Fruit fly (Drosophila melanogaster) whole organism, embryonic: ENCODE data around the gene CG5969.

Source experiments
- Bteb2 ChIP-seq: fragments of 200-800 bp; sonication (Bioruptor generic); optimal IDR thresholded peaks from 2 replicates; lab custom pipeline; 2016; ENCODE audit warnings: missing biosample characterization, missing genetic modification characterization
- CG10431 ChIP-seq: fragments of 200-800 bp; sonication (Bioruptor generic); optimal IDR thresholded peaks from 3 replicates; lab custom pipeline; 2018; ENCODE audit warnings: missing biosample characterization, mild to moderate bottlenecking, missing genetic modification characterization
- CG10654 ChIP-seq: fragments of 200-800 bp; sonication (Bioruptor generic); optimal IDR thresholded peaks from 2 replicates; lab custom pipeline; 2016; ENCODE audit warnings: missing biosample characterization, missing genetic modification characterization
- CG13424 ChIP-seq: fragments of 200-800 bp; sonication (Bioruptor generic); optimal IDR thresholded peaks from 2 replicates; lab custom pipeline; 2019; ENCODE audit warnings: missing biosample characterization, mild to moderate bottlenecking, missing genetic modification characterization, moderate library complexity
- CG14014 ChIP-seq: fragments of 200-800 bp; sonication (Bioruptor generic); IDR thresholded peaks from 2 replicates; pipeline ENCODE4 v1.3.6; 2022; ENCODE audit warnings: missing biosample characterization, missing genetic modification characterization
- CG14050 ChIP-seq: fragments of 200-800 bp; sonication (Bioruptor generic); IDR thresholded peaks from 3 replicates; pipeline ENCODE4 v1.3.6; 2022; ENCODE audit warnings: missing biosample characterization, missing genetic modification characterization
- CG16863 ChIP-seq: fragments of 200-800 bp; sonication (Bioruptor generic); optimal IDR thresholded peaks from 3 replicates; lab custom pipeline; 2016; ENCODE audit warnings: missing biosample characterization, missing genetic modification characterization
- CG17385 ChIP-seq: fragments of 200-800 bp; sonication (Bioruptor generic); optimal IDR thresholded peaks from 3 replicates; lab custom pipeline; 2018; ENCODE audit warnings: missing biosample characterization, mild to moderate bottlenecking, missing genetic modification characterization
- CG1832 ChIP-seq: fragments of 200-800 bp; sonication (Bioruptor generic); optimal IDR thresholded peaks from 2 replicates; lab custom pipeline; 2017; ENCODE audit warnings: missing biosample characterization, mild to moderate bottlenecking, missing genetic modification characterization, inconsistent platforms
- CG2678 ChIP-seq: fragments of 200-800 bp; sonication (Bioruptor generic); optimal IDR thresholded peaks from 3 replicates; lab custom pipeline; 2019; ENCODE audit warnings: missing biosample characterization, mild to moderate bottlenecking, missing genetic modification characterization, moderate library complexity
- CG3065 ChIP-seq: fragments of 200-800 bp; sonication (Bioruptor generic); optimal IDR thresholded peaks from 2 replicates; lab custom pipeline; 2016; ENCODE audit warnings: missing biosample characterization, missing genetic modification characterization
- CG31224 ChIP-seq: fragments of 200-800 bp; sonication (Bioruptor generic); IDR thresholded peaks from 2 replicates; pipeline ENCODE4 v1.3.6; 2022; ENCODE audit warnings: missing biosample characterization, missing genetic modification characterization
- CG6272 ChIP-seq: fragments of 200-800 bp; sonication (Bioruptor generic); IDR thresholded peaks from 2 replicates; pipeline ENCODE4 v1.3.6; 2022; ENCODE audit warnings: missing biosample characterization, missing genetic modification characterization
- CG8765 ChIP-seq: fragments of 200-800 bp; sonication (Bioruptor generic); IDR thresholded peaks from 2 replicates; pipeline ENCODE4 v1.3.6; 2022; ENCODE audit warnings: missing biosample characterization, missing genetic modification characterization
- CG9437 ChIP-seq: fragments of 200-800 bp; sonication (Bioruptor generic); optimal IDR thresholded peaks from 2 replicates; lab custom pipeline; 2018; ENCODE audit warnings: missing biosample characterization, mild to moderate bottlenecking, missing genetic modification characterization
- Camta ChIP-seq: fragments of 200-800 bp; sonication (Bioruptor generic); optimal IDR thresholded peaks from 2 replicates; lab custom pipeline; 2016; ENCODE audit warnings: missing biosample characterization, missing genetic modification characterization
- CkIIα-i1 ChIP-seq: fragments of 200-800 bp; sonication (Bioruptor generic); IDR thresholded peaks from 2 replicates; pipeline ENCODE4 v1.3.6; 2022; ENCODE audit warnings: missing biosample characterization, missing genetic modification characterization
- Dbx ChIP-seq: fragments of 200-800 bp; sonication (Bioruptor generic); IDR thresholded peaks from 3 replicates; pipeline ENCODE4 v1.3.6; 2022; ENCODE audit warnings: missing biosample characterization, missing genetic modification characterization
- Deaf1 ChIP-seq: fragments of 200-800 bp; optimal IDR thresholded peaks from 3 replicates; lab custom pipeline; 2019; ENCODE audit warnings: missing biosample characterization, mild to moderate bottlenecking, missing genetic modification characterization, moderate library complexity
- Elba2 ChIP-seq: fragments of 200-800 bp; sonication (Bioruptor generic); optimal IDR thresholded peaks from 3 replicates; lab custom pipeline; 2016; ENCODE audit warnings: missing biosample characterization, missing genetic modification characterization
- H2.0 ChIP-seq: fragments of 200-800 bp; sonication (Bioruptor generic); IDR thresholded peaks from 2 replicates; pipeline ENCODE4 v1.3.6; 2022; ENCODE audit warnings: missing biosample characterization, missing genetic modification characterization
- Lim3 ChIP-seq: fragments of 200-800 bp; sonication (Bioruptor generic); IDR thresholded peaks from 2 replicates; pipeline ENCODE4 v1.3.6; 2022; ENCODE audit warnings: missing biosample characterization, missing genetic modification characterization
- MTF-1 ChIP-seq: fragments of 200-800 bp; sonication (Bioruptor generic); optimal IDR thresholded peaks from 2 replicates; lab custom pipeline; 2018; ENCODE audit warnings: missing biosample characterization, mild to moderate bottlenecking, missing genetic modification characterization, borderline replicate concordance
- Oaz ChIP-seq: fragments of 200-800 bp; sonication (Bioruptor generic); IDR thresholded peaks from 2 replicates; pipeline ENCODE4 v1.3.6; 2022; ENCODE audit warnings: missing biosample characterization, missing genetic modification characterization
- PHDP ChIP-seq: fragments of 200-800 bp; sonication (Bioruptor generic); optimal IDR thresholded peaks from 3 replicates; lab custom pipeline; 2018; ENCODE audit warnings: missing biosample characterization, mild to moderate bottlenecking, missing genetic modification characterization, moderate library complexity
- Six4 ChIP-seq: fragments of 200-800 bp; sonication (Bioruptor generic); optimal IDR thresholded peaks from 2 replicates; lab custom pipeline; 2016; ENCODE audit warnings: missing biosample characterization, missing genetic modification characterization
- TFAM ChIP-seq: fragments of 200-800 bp; sonication (Bioruptor generic); optimal IDR thresholded peaks from 2 replicates; lab custom pipeline; 2017; ENCODE audit warnings: missing biosample characterization, missing genetic modification characterization, inconsistent platforms
- amos ChIP-seq: fragments of 200-800 bp; sonication (Bioruptor generic); IDR thresholded peaks from 2 replicates; pipeline ENCODE4 v1.3.6; 2022; ENCODE audit warnings: missing biosample characterization, missing genetic modification characterization; ENCODE audit not compliant: partially characterized antibody
- ara ChIP-seq: fragments of 200-800 bp; sonication (Bioruptor generic); IDR thresholded peaks from 2 replicates; pipeline ENCODE4 v1.3.6; 2022; ENCODE audit warnings: missing biosample characterization, missing genetic modification characterization
- ato ChIP-seq: fragments of 200-800 bp; sonication (Bioruptor generic); IDR thresholded peaks from 2 replicates; pipeline ENCODE4 v1.3.6; 2022; ENCODE audit warnings: missing biosample characterization, missing genetic modification characterization; ENCODE audit not compliant: partially characterized antibody
- dan ChIP-seq: fragments of 200-800 bp; sonication (Bioruptor generic); IDR thresholded peaks from 2 replicates; pipeline ENCODE4 v1.3.6; 2022; ENCODE audit warnings: missing biosample characterization, missing genetic modification characterization
- dmrt11E ChIP-seq: fragments of 200-800 bp; sonication (Bioruptor generic); optimal IDR thresholded peaks from 3 replicates; lab custom pipeline; 2018; ENCODE audit warnings: missing biosample characterization, mild to moderate bottlenecking, missing genetic modification characterization, moderate library complexity
- dpn ChIP-seq, 2 experiments: fragments of 200-800 bp; sonication (Bioruptor generic); optimal IDR thresholded peaks; 3 replicates each; lab custom pipeline; 2016; ENCODE audit warnings: missing biosample characterization in 2 of 2, missing genetic modification characterization in 2 of 2
- fd3F ChIP-seq: fragments of 200-800 bp; sonication (Bioruptor generic); optimal IDR thresholded peaks from 2 replicates; lab custom pipeline; 2018; ENCODE audit warnings: missing biosample characterization, mild to moderate bottlenecking, missing genetic modification characterization, moderate library complexity
- gce ChIP-seq: fragments of 200-800 bp; sonication (Bioruptor generic); IDR thresholded peaks from 3 replicates; pipeline ENCODE4 v1.3.6; 2022; ENCODE audit warnings: missing biosample characterization, missing genetic modification characterization
- gem ChIP-seq: fragments of 200-800 bp; sonication (Bioruptor generic); optimal IDR thresholded peaks from 2 replicates; lab custom pipeline; 2019; ENCODE audit warnings: missing biosample characterization, mild to moderate bottlenecking, missing genetic modification characterization, moderate library complexity
- h ChIP-seq: fragments of >200 bp; optimal IDR thresholded peaks from 2 replicates; lab custom pipeline; 2017
- her ChIP-seq: fragments of 200-800 bp; sonication (Bioruptor generic); optimal IDR thresholded peaks from 2 replicates; lab custom pipeline; 2016; ENCODE audit warnings: missing biosample characterization, missing genetic modification characterization
- jigr1 ChIP-seq: fragments of 200-800 bp; sonication (Bioruptor generic); IDR thresholded peaks from 3 replicates; pipeline ENCODE4 v1.3.6; 2022; ENCODE audit warnings: missing biosample characterization, missing genetic modification characterization
- knrl ChIP-seq: fragments of 200-800 bp; sonication (Bioruptor generic); IDR thresholded peaks from 3 replicates; pipeline ENCODE4 v1.3.6; 2022; ENCODE audit warnings: missing biosample characterization, missing genetic modification characterization; ENCODE audit not compliant: partially characterized antibody
- mld ChIP-seq: fragments of 200-800 bp; sonication (Bioruptor generic); IDR thresholded peaks from 3 replicates; pipeline ENCODE4 v1.3.6; 2022; ENCODE audit warnings: missing biosample characterization, missing genetic modification characterization; ENCODE audit not compliant: partially characterized antibody
- odd ChIP-seq: fragments of 200-800 bp; sonication (Bioruptor generic); optimal IDR thresholded peaks from 2 replicates; lab custom pipeline; 2017; ENCODE audit warnings: missing biosample characterization, mild to moderate bottlenecking, missing genetic modification characterization
- sc ChIP-seq, 3 experiments: fragments of >200 bp in 2 of 3; fragments of 200-800 bp in 1 of 3; sonication (Bioruptor generic) in 1 of 3; optimal IDR thresholded peaks; 2 replicates in 2 of 3; 3 replicates in 1 of 3; lab custom pipeline; 2017; ENCODE audit warnings: mild to moderate bottlenecking in 1 of 3, missing biosample characterization in 1 of 3, missing genetic modification characterization in 1 of 3, missing genetic modification reagents in 1 of 3
- sima ChIP-seq: fragments of 200-800 bp; sonication (Bioruptor generic); optimal IDR thresholded peaks from 2 replicates; lab custom pipeline; 2016; ENCODE audit warnings: missing biosample characterization, missing genetic modification characterization
- slou ChIP-seq: fragments of 200-800 bp; sonication (Bioruptor generic); optimal IDR thresholded peaks from 3 replicates; lab custom pipeline; 2016; ENCODE audit warnings: missing biosample characterization, missing genetic modification characterization
- ssp ChIP-seq: fragments of 200-800 bp; sonication (Bioruptor generic); IDR thresholded peaks from 2 replicates; pipeline ENCODE4 v1.3.6; 2022; ENCODE audit warnings: missing biosample characterization, missing genetic modification characterization
- sug ChIP-seq: fragments of 200-800 bp; optimal IDR thresholded peaks from 2 replicates; lab custom pipeline; 2019; ENCODE audit warnings: missing biosample characterization, mild to moderate bottlenecking, missing genetic modification characterization, moderate library complexity
- tgo ChIP-seq: fragments of 200-800 bp; sonication (Bioruptor generic); IDR thresholded peaks from 3 replicates; pipeline ENCODE4 v1.3.6; 2022; ENCODE audit warnings: missing biosample characterization, missing genetic modification characterization
- tx ChIP-seq: fragments of 200-800 bp; sonication (Bioruptor generic); optimal IDR thresholded peaks from 2 replicates; lab custom pipeline; 2016; ENCODE audit warnings: missing biosample characterization, missing genetic modification characterization
- unpg ChIP-seq: fragments of 200-800 bp; sonication (Bioruptor generic); optimal IDR thresholded peaks from 3 replicates; lab custom pipeline; 2018; ENCODE audit warnings: missing biosample characterization, mild to moderate bottlenecking, missing genetic modification characterization, moderate library complexity
- zen2 ChIP-seq: fragments of 200-800 bp; sonication (Bioruptor generic); IDR thresholded peaks from 3 replicates; pipeline ENCODE4 v1.3.6; 2022; ENCODE audit warnings: missing biosample characterization, missing genetic modification characterization; ENCODE audit not compliant: partially characterized antibody

CG5969 gene

DNA sequence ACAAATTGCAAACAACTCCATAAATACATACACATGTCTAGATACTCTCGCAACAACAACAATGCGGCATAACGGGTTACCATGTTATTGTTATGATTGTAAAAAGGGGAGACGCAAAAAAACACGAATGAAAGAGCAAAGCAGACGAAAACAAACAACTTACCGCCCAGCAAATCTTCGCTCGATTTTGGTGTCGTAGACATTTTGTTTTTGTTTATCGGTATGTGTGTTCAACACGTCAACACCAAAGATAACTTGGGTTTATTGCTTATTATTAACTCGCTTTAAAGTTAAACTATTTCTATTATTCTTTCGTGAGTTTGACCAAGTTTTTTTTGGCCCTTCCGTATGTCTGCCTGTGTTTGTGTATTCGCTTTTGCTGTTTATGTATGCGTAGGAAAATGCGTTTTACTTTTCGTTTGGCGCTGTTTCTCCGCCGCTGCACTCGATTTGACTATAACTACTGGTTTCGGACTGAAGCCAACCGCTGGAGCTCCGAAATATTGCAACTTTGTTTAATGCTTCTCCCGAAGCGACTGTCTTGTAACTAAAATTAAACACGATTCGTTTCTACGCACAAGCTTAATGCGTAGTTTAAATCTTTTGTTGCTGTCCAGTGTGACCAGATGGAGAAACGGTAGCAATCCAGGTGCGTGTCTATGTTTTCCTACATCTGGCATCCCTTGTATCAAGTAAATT is 45.4 kb downstream of the CG5969 start, which contains the start of gene BNIP3 (continued):
- TF ChIP-seq H2.0 (no peak), h (no peak), tx (GFP tag; lab: Kevin White, UChicago) (no peak), CG31224 (no peak), dmrt11E (no peak), Camta (GFP tag; lab: Kevin White, UChicago) (no peak), Lim3 (GFP tag; lab: Robert Waterston, UW) (no peak), mld (GFP tag; lab: Robert Waterston, UW) (no peak), sc (optimal IDR thresholded peaks at IDR 0.05; lab: Kevin White, UChicago) (no peak), sc (GFP tag; optimal IDR thresholded peaks at IDR 0.05; lab: Kevin White, UChicago) (no peak), CG3065 (GFP tag; lab: Kevin White, UChicago) (no peak), ato (GFP tag; lab: Robert Waterston, UW) (no peak), CG6272 (GFP tag; lab: Robert Waterston, UW) (no peak), CkIIα-i1 (no peak), Deaf1 (tag; lab: Kevin White, UChicago) (peak; percentile 66), jigr1 (GFP tag; lab: Robert Waterston, UW) (no peak), Six4 (GFP tag; lab: Kevin White, UChicago) (no peak), CG14014 (GFP tag; lab: Robert Waterston, UW) (no peak), sug (tag; lab: Kevin White, UChicago) (no peak), amos (peak; percentile 41; the same call in 1 of the 2 replicates), Bteb2 (no peak), knrl (GFP tag; lab: Robert Waterston, UW) (no peak), dan (GFP tag; lab: Robert Waterston, UW) (no peak), tgo (GFP tag; lab: Robert Waterston, UW) (no peak), sima (GFP tag; lab: Kevin White, UChicago) (no peak), PHDP (tag; lab: Kevin White, UChicago) (no peak), TFAM (GFP tag; lab: Kevin White, UChicago) (no peak), CG2678 (tag; lab: Kevin White, UChicago) (no peak), ssp (no peak), Elba2 (GFP tag; lab: Kevin White, UChicago) (no peak), CG10431 (GFP tag; lab: Kevin White, UChicago) (no peak), CG9437 (GFP tag; lab: Kevin White, UChicago) (no peak), CG10654 (GFP tag; lab: Kevin White, UChicago) (no peak), ara (GFP tag; lab: Robert Waterston, UW) (no peak), Oaz (GFP tag; lab: Robert Waterston, UW) (no peak), CG1832 (GFP tag; lab: Kevin White, UChicago) (no peak), odd (GFP tag; lab: Kevin White, UChicago) (no peak), CG17385 (GFP tag; lab: Kevin White, UChicago) (no peak), fd3F (GFP tag; lab: Kevin White, UChicago) (no peak), CG14050 (GFP tag; lab: Robert Waterston, UW) (no peak), dpn (GFP tag; optimal IDR thresholded peaks at IDR 0.05; lab: Kevin White, UChicago) (no peak), CG16863 (GFP tag; lab: Kevin White, UChicago) (no peak), MTF-1 (GFP tag; lab: Kevin White, UChicago) (no peak), zen2 (GFP tag; lab: Robert Waterston, UW) (no peak), gce (GFP tag; lab: Robert Waterston, UW) (no peak), Dbx (GFP tag; lab: Robert Waterston, UW) (no peak), CG13424 (no peak), unpg (no peak), slou (GFP tag; lab: Kevin White, UChicago) (no peak), gem (tag; lab: Kevin White, UChicago) (no peak), her (GFP tag; lab: Kevin White, UChicago) (no peak), CG8765 (GFP tag; lab: Robert Waterston, UW) (no peak)
